Worm (Caenorhabditis elegans): ENCODE data around the gene F28A10.8.

The F28A10.8 gene

ce11 chrII:791828-792227, 46.5 kb downstream of the F28A10.8 start, which contains the start of gene F46F5.1:
Gene F46F5.1 (minus strand): TSS chrII:791928.
- TF ChIP-seq ztf-11 (tag; optimal IDR thresholded peaks at IDR 0.05), result no peak
- TF ChIP-seq ceh-82 (tag; optimal IDR thresholded peaks at IDR 0.05), result no peak

- no peak for TF ChIP-seq R02D3.7 (tag; optimal IDR thresholded peaks at IDR 0.05)
- TF ChIP-seq Y75B8A.6 (GFP tag; IDR thresholded peaks at IDR 0.05), result no peak
- no peak for TF ChIP-seq F26F4.8 (GFP tag; conservative IDR thresholded peaks at IDR 0.05)
- no peak for TF ChIP-seq lin-15B (tag; optimal IDR thresholded peaks at IDR 0.05)
- TF ChIP-seq hmg-1.1 (GFP tag; IDR thresholded peaks at IDR 0.05), result no peak
- no peak for TF ChIP-seq zag-1 (tag; optimal IDR thresholded peaks at IDR 0.05)
- TF ChIP-seq hif-1 (tag; optimal IDR thresholded peaks at IDR 0.05), result no peak
- no peak for TF ChIP-seq snpc-4 (tag; optimal IDR thresholded peaks at IDR 0.05)
- no peak for TF ChIP-seq madf-5 (GFP tag; IDR thresholded peaks at IDR 0.05)
- no peak for TF ChIP-seq ceh-28 (tag; optimal IDR thresholded peaks at IDR 0.05)
- TF ChIP-seq nhr-11 (tag; optimal IDR thresholded peaks at IDR 0.05), result no peak
- TF ChIP-seq cey-2 (tag; optimal IDR thresholded peaks at IDR 0.05; ENCODE audit: borderline replicate concordance, insufficient read depth), result no peak
- no peak for TF ChIP-seq pqm-1 (tag; optimal IDR thresholded peaks at IDR 0.05)
- no peak for TF ChIP-seq spr-1 (tag; optimal IDR thresholded peaks at IDR 0.05)
These were observed 50.2 kb downstream of the F28A10.8 start, which contains the start of gene F46F5.15 for ce11 chrII:788139-788538. Gene F46F5.15 (plus strand): TSS chrII:788439.

Data from whole organism, L4 larva.